Worm (Caenorhabditis elegans): ENCODE measurements around the gene F26D2.14.

DNA sequence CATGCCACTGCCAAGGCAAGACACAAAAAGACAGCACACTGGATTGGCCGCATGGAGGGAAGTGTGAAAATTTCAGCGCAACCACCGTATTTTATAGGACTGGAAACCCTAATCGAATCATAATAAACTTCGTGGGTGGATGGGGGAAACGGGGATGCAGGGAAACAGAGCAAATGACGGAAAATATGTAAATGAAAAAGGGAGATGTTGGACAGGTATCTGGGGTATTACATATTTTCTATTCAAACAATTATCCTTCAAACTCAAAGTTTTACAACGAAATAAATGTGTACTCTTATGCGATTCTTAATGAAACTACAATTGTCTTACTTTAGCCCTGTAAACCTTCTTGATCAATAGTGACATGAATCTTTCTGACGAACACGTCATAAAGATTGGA lies 15.9 kb upstream of the F26D2.14 start, which contains the start of gene F26D2.16:
- TF ChIP-seq egl-27 (tag; optimal IDR thresholded peaks at IDR 0.05) = no peak
- TF ChIP-seq ceh-82 (tag; optimal IDR thresholded peaks at IDR 0.05) = no peak
- no peak for TF ChIP-seq D1046.2 (GFP tag; IDR thresholded peaks at IDR 0.05)
- TF ChIP-seq nhr-237 (tag; optimal IDR thresholded peaks at IDR 0.05) = no peak
